Worm (Caenorhabditis elegans): ENCODE measurements around the gene T02B11.4.

DNA sequence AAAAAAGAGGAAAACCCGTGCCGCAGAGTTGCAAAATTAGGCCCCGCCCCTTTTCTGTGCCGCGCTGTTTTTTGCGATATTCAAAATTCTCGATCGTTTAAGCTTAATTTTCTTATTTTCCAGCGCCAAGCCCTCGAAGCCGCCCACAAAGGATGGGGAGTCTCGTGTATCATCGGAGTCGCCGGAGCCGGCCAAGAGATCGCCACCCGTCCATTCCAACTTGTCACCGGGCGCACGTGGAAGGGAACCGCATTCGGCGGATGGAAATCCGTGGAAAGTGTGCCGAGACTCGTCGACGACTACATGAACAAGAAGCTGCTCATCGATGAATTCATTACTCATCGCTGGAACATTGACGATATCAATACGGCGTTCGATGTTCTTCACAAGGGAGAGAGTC lies 44.8 kb upstream of the T02B11.4 start:
- TF ChIP-seq pes-1 (GFP tag; IDR thresholded peaks at IDR 0.05) = no peak
- TF ChIP-seq ama-1 (optimal IDR thresholded peaks at IDR 0.05) = no peak
- no peak for TF ChIP-seq scrt-1 (GFP tag; IDR thresholded peaks at IDR 0.05)
- TF ChIP-seq flt-1 (GFP tag; IDR thresholded peaks at IDR 0.05) = no peak
- no peak for TF ChIP-seq ets-7 (tag; optimal IDR thresholded peaks at IDR 0.05)
- no peak for TF ChIP-seq tra-4 (tag; optimal IDR thresholded peaks at IDR 0.05)
